Worm (Caenorhabditis elegans) whole organism, L2 larva: ENCODE measurements around the gene H43E16.1.

ENCODE experiments used
- R02D3.7 ChIP-seq: fragments of 150-350 bp; optimal IDR thresholded peaks from 2 replicates; lab custom pipeline; 2014; ENCODE audit warnings: missing biosample characterization, missing genetic modification characterization
- ceh-16 ChIP-seq: fragments of 150-350 bp; optimal IDR thresholded peaks from 2 replicates; lab custom pipeline; 2014; ENCODE audit warnings: missing biosample characterization, missing genetic modification characterization
- ceh-82 ChIP-seq: fragments of 150-350 bp; optimal IDR thresholded peaks from 2 replicates; lab custom pipeline; 2014; ENCODE audit warnings: missing biosample characterization, missing genetic modification characterization
- fos-1 ChIP-seq: fragments of 150-350 bp; optimal IDR thresholded peaks from 2 replicates; lab custom pipeline; 2014; ENCODE audit warnings: missing biosample characterization, missing genetic modification characterization
- lsy-2 ChIP-seq, 2 experiments: fragments of 150-350 bp in 1 of 2; sonication (generic microtip) in 1 of 2; optimal IDR thresholded peaks; 2 replicates each; lab custom pipeline; 2014 to 2017; ENCODE audit warnings: missing biosample characterization in 2 of 2, missing genetic modification characterization in 2 of 2
- mdl-1 ChIP-seq, 2 experiments: fragments of 150-350 bp in 1 of 2; sonication (generic microtip) in 1 of 2; optimal IDR thresholded peaks; 2 replicates each; lab custom pipeline; 2017; ENCODE audit warnings: missing biosample characterization in 2 of 2, missing genetic modification characterization in 2 of 2
- nhr-11 ChIP-seq: fragments of 150-350 bp; optimal IDR thresholded peaks from 2 replicates; lab custom pipeline; 2014; ENCODE audit warnings: missing biosample characterization, missing genetic modification characterization
- sem-4 ChIP-seq: fragments of 150-350 bp; optimal IDR thresholded peaks from 2 replicates; lab custom pipeline; 2014; ENCODE audit warnings: missing biosample characterization, missing genetic modification reagents, missing genetic modification characterization
- skn-1 ChIP-seq: sonication (generic microtip); optimal IDR thresholded peaks from 2 replicates; lab custom pipeline; 2017; ENCODE audit warnings: missing biosample characterization, missing genetic modification characterization
- unc-62 ChIP-seq: fragments of 150-350 bp; optimal IDR thresholded peaks from 2 replicates; lab custom pipeline; 2014; ENCODE audit warnings: missing biosample characterization, missing genetic modification reagents, missing genetic modification characterization

DNA sequence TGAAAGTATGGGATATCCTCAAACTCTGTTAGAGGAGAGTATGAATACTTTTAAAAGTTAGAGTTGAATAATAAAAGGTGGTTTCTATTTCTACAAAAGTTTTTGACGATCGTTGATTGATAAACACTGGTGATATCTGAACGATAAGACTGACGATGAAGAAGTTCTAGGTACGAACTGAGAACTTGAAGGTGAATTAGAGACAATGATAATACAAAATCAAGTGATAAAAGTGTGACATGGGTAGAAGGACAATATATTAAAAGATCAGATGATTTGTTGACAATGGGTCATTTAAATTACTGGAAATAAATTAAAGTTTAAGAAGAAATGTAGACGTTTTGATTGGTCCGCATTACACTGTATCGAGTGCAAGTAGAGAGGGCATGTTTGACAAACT, 21.3 kb downstream of the H43E16.1 start, which contains the start of gene C18H9.5:
- TF ChIP-seq ceh-82 (tag; lab: Kevin White, UChicago) = no peak
- TF ChIP-seq fos-1 (tag; lab: Kevin White, UChicago) = no peak
- no peak for TF ChIP-seq lsy-2 (tag; optimal IDR thresholded peaks at IDR 0.05; lab: Kevin White, UChicago)
- TF ChIP-seq sem-4 (tag; lab: Kevin White, UChicago) = no peak
- TF ChIP-seq ceh-16 (tag; lab: Kevin White, UChicago) = no peak
- TF ChIP-seq R02D3.7 (tag; lab: Kevin White, UChicago) = no peak
- TF ChIP-seq skn-1 (tag; lab: Kevin White, UChicago) = no peak
- TF ChIP-seq mdl-1 (tag; optimal IDR thresholded peaks at IDR 0.05; lab: Kevin White, UChicago) = no peak
- TF ChIP-seq unc-62 (GFP tag; lab: Kevin White, UChicago) = no peak
- no peak for TF ChIP-seq nhr-11
